Fruit fly (Drosophila melanogaster) whole organism, embryonic: ENCODE results near the gene Papss.
A peak's percentile ranks its signal among the peaks of the same experiment; 100 is the strongest.

Experiments used
- Awh ChIP-seq: fragments of 200-800 bp; sonication (Bioruptor generic); IDR thresholded peaks from 2 replicates; pipeline ENCODE4, ENCODE4 v1.3.6; 2022; ENCODE audit warnings: missing biosample characterization, missing genetic modification characterization
- CG12391 ChIP-seq: fragments of 200-800 bp; sonication (Bioruptor generic); optimal IDR thresholded peaks from 3 replicates; lab custom pipeline; 2018; ENCODE audit warnings: missing biosample characterization, mild to moderate bottlenecking, missing genetic modification characterization, moderate library complexity
- CG14860 ChIP-seq: fragments of 200-800 bp; sonication (Bioruptor generic); IDR thresholded peaks from 3 replicates; pipeline ENCODE4 v1.3.6; 2022; ENCODE audit warnings: missing biosample characterization, missing genetic modification characterization; ENCODE audit not compliant: partially characterized antibody
- CG14965 ChIP-seq: fragments of 200-800 bp; sonication (Bioruptor generic); optimal IDR thresholded peaks from 2 replicates; lab custom pipeline; 2016; ENCODE audit warnings: missing biosample characterization, missing genetic modification characterization, borderline replicate concordance
- CG15479 ChIP-seq: fragments of 200-800 bp; sonication (Bioruptor generic); optimal IDR thresholded peaks from 3 replicates; lab custom pipeline; 2019; ENCODE audit warnings: missing biosample characterization, mild to moderate bottlenecking, missing genetic modification characterization, moderate library complexity
- CG15601 ChIP-seq: fragments of 200-800 bp; sonication (Bioruptor generic); optimal IDR thresholded peaks from 3 replicates; lab custom pipeline; 2019; ENCODE audit warnings: missing biosample characterization, mild to moderate bottlenecking, missing genetic modification characterization, moderate library complexity
- CG15696 ChIP-seq: fragments of 200-800 bp; sonication (Bioruptor generic); optimal IDR thresholded peaks from 2 replicates; lab custom pipeline; 2019; ENCODE audit warnings: missing biosample characterization, mild to moderate bottlenecking, missing genetic modification characterization, moderate library complexity
- CG1602 ChIP-seq: fragments of 200-800 bp; sonication (Bioruptor generic); optimal IDR thresholded peaks from 3 replicates; lab custom pipeline; 2016; ENCODE audit warnings: missing biosample characterization, missing genetic modification characterization
- CG16863 ChIP-seq: fragments of 200-800 bp; sonication (Bioruptor generic); optimal IDR thresholded peaks from 3 replicates; lab custom pipeline; 2016; ENCODE audit warnings: missing biosample characterization, missing genetic modification characterization
- CG17361 ChIP-seq: fragments of 200-800 bp; sonication (Bioruptor generic); IDR thresholded peaks from 3 replicates; pipeline ENCODE4 v1.3.6; 2022; ENCODE audit warnings: missing biosample characterization, missing genetic modification characterization
- CG17568 ChIP-seq: fragments of 200-800 bp; sonication (Bioruptor generic); optimal IDR thresholded peaks from 2 replicates; lab custom pipeline; 2018; ENCODE audit warnings: missing biosample characterization, mild to moderate bottlenecking, missing genetic modification characterization, moderate library complexity
- CG18262 ChIP-seq: fragments of 200-800 bp; optimal IDR thresholded peaks from 3 replicates; lab custom pipeline; 2019; ENCODE audit warnings: missing biosample characterization, mild to moderate bottlenecking, missing genetic modification characterization, moderate library complexity
- CG2202 ChIP-seq: fragments of 200-800 bp; sonication (Bioruptor generic); optimal IDR thresholded peaks from 2 replicates; lab custom pipeline; 2018; ENCODE audit warnings: missing biosample characterization, mild to moderate bottlenecking, missing genetic modification characterization
- CG2875 ChIP-seq: fragments of 200-800 bp; sonication (Bioruptor generic); optimal IDR thresholded peaks from 2 replicates; lab custom pipeline; 2017; ENCODE audit warnings: missing biosample characterization, mild to moderate bottlenecking, missing genetic modification characterization, missing genetic modification reagents
- CG7357 ChIP-seq: fragments of 200-800 bp; sonication (Bioruptor generic); IDR thresholded peaks from 3 replicates; pipeline ENCODE4 v1.3.6; 2022; ENCODE audit warnings: missing biosample characterization, missing genetic modification characterization
- CG7556 ChIP-seq: fragments of 200-800 bp; sonication (Bioruptor generic); optimal IDR thresholded peaks from 2 replicates; lab custom pipeline; 2017; ENCODE audit warnings: missing biosample characterization, mild to moderate bottlenecking, missing genetic modification characterization
- CG8765 ChIP-seq: fragments of 200-800 bp; sonication (Bioruptor generic); IDR thresholded peaks from 2 replicates; pipeline ENCODE4 v1.3.6; 2022; ENCODE audit warnings: missing biosample characterization, missing genetic modification characterization
- CG8944 ChIP-seq: fragments of 200-800 bp; sonication (Bioruptor generic); optimal IDR thresholded peaks from 3 replicates; lab custom pipeline; 2016; ENCODE audit warnings: missing biosample characterization, missing genetic modification characterization
- CG9797 ChIP-seq: fragments of 200-800 bp; sonication (Bioruptor generic); optimal IDR thresholded peaks from 3 replicates; lab custom pipeline; 2018; ENCODE audit warnings: missing biosample characterization, mild to moderate bottlenecking, missing genetic modification characterization
- ERR ChIP-seq: fragments of 200-800 bp; sonication (Bioruptor generic); optimal IDR thresholded peaks from 2 replicates; lab custom pipeline; 2016; ENCODE audit warnings: missing biosample characterization, missing genetic modification characterization
- Eip74EF ChIP-seq, 2 experiments: fragments of 200-800 bp in 1 of 2; fragments of >200 bp in 1 of 2; sonication (Bioruptor generic) in 1 of 2; optimal IDR thresholded peaks; 2 replicates each; lab custom pipeline; 2017 to 2019; ENCODE audit warnings: missing biosample characterization in 2 of 2, missing genetic modification characterization in 2 of 2, mild to moderate bottlenecking in 1 of 2, moderate library complexity in 1 of 2
- Elba2 ChIP-seq: fragments of 200-800 bp; sonication (Bioruptor generic); optimal IDR thresholded peaks from 3 replicates; lab custom pipeline; 2016; ENCODE audit warnings: missing biosample characterization, missing genetic modification characterization
- Fer2 ChIP-seq: fragments of 200-800 bp; sonication (Bioruptor generic); optimal IDR thresholded peaks from 2 replicates; lab custom pipeline; 2018; ENCODE audit warnings: missing biosample characterization, mild to moderate bottlenecking, missing genetic modification characterization, moderate library complexity
- H2.0 ChIP-seq: fragments of 200-800 bp; sonication (Bioruptor generic); IDR thresholded peaks from 2 replicates; pipeline ENCODE4 v1.3.6; 2022; ENCODE audit warnings: missing biosample characterization, missing genetic modification characterization
- HLH3B ChIP-seq: fragments of 200-800 bp; sonication (Bioruptor generic); IDR thresholded peaks from 2 replicates; pipeline ENCODE4 v1.3.6; 2022; ENCODE audit warnings: missing biosample characterization, missing genetic modification characterization
- HmgD ChIP-seq: fragments of 200-800 bp; sonication (Bioruptor generic); optimal IDR thresholded peaks from 3 replicates; lab custom pipeline; 2016; ENCODE audit warnings: missing biosample characterization, missing genetic modification characterization
- Hmx ChIP-seq: fragments of 200-800 bp; sonication (Bioruptor generic); optimal IDR thresholded peaks from 2 replicates; lab custom pipeline; 2016; ENCODE audit warnings: missing biosample characterization, missing genetic modification characterization
- Lim3 ChIP-seq: fragments of 200-800 bp; sonication (Bioruptor generic); IDR thresholded peaks from 2 replicates; pipeline ENCODE4 v1.3.6; 2022; ENCODE audit warnings: missing biosample characterization, missing genetic modification characterization
- Meics ChIP-seq: fragments of 200-800 bp; sonication (Bioruptor generic); optimal IDR thresholded peaks from 2 replicates; lab custom pipeline; 2017; ENCODE audit warnings: missing biosample characterization, mild to moderate bottlenecking, missing genetic modification characterization
- Poxn ChIP-seq: fragments of 200-800 bp; sonication (Bioruptor generic); IDR thresholded peaks from 2 replicates; pipeline ENCODE4 v1.3.6; 2022; ENCODE audit warnings: missing biosample characterization, missing genetic modification characterization
- Rx ChIP-seq: fragments of 200-800 bp; sonication (Bioruptor generic); IDR thresholded peaks from 2 replicates; pipeline ENCODE4 v1.3.6; 2022; ENCODE audit warnings: missing biosample characterization, missing genetic modification characterization
- ab ChIP-seq: fragments of 200-800 bp; sonication (Bioruptor generic); optimal IDR thresholded peaks from 2 replicates; lab custom pipeline; 2016; ENCODE audit warnings: missing biosample characterization, missing genetic modification characterization
- abd-A ChIP-seq: fragments of 200-800 bp; sonication (Bioruptor generic); optimal IDR thresholded peaks from 3 replicates; lab custom pipeline; 2019; ENCODE audit warnings: missing biosample characterization, mild to moderate bottlenecking, missing genetic modification characterization, moderate library complexity
- aop ChIP-seq: fragments of 200-800 bp; sonication (Bioruptor generic); IDR thresholded peaks from 2 replicates; pipeline ENCODE4 v1.3.6; 2022; ENCODE audit warnings: missing biosample characterization, missing genetic modification characterization
- bcd ChIP-seq: fragments of 200-800 bp; sonication (Bioruptor generic); optimal IDR thresholded peaks from 2 replicates; lab custom pipeline; 2017; ENCODE audit warnings: missing biosample characterization, mild to moderate bottlenecking, missing genetic modification characterization
- chif ChIP-seq, 2 experiments: fragments of 200-800 bp; sonication (Bioruptor generic); optimal IDR thresholded peaks; 3 replicates each; lab custom pipeline; 2016; ENCODE audit warnings: missing biosample characterization in 2 of 2, missing genetic modification characterization in 2 of 2
- croc ChIP-seq: fragments of 200-800 bp; sonication (Bioruptor generic); conservative IDR thresholded peaks from 3 replicates; pipeline ENCODE4 v1.3.6; 2022; ENCODE audit warnings: missing biosample characterization, missing genetic modification characterization
- crol ChIP-seq: fragments of 200-800 bp; sonication (Bioruptor generic); IDR thresholded peaks from 2 replicates; pipeline ENCODE4 v1.3.6; 2022; ENCODE audit warnings: missing biosample characterization, missing genetic modification characterization
- dmrt99B ChIP-seq: fragments of 200-800 bp; sonication (Bioruptor generic); optimal IDR thresholded peaks from 2 replicates; lab custom pipeline; 2018; ENCODE audit warnings: missing biosample characterization, mild to moderate bottlenecking, missing genetic modification characterization, moderate library complexity
- fd3F ChIP-seq: fragments of 200-800 bp; sonication (Bioruptor generic); optimal IDR thresholded peaks from 2 replicates; lab custom pipeline; 2018; ENCODE audit warnings: missing biosample characterization, mild to moderate bottlenecking, missing genetic modification characterization, moderate library complexity
- h ChIP-seq: fragments of >200 bp; optimal IDR thresholded peaks from 2 replicates; lab custom pipeline; 2017
- lmd ChIP-seq: fragments of 200-800 bp; sonication (Bioruptor generic); IDR thresholded peaks from 2 replicates; pipeline ENCODE4 v1.3.6; 2022; ENCODE audit warnings: missing biosample characterization, missing genetic modification characterization
- org-1 ChIP-seq: fragments of 200-800 bp; sonication (Bioruptor generic); optimal IDR thresholded peaks from 2 replicates; lab custom pipeline; 2017; ENCODE audit warnings: missing biosample characterization, missing genetic modification characterization
- pum ChIP-seq: fragments of 200-800 bp; sonication (Bioruptor generic); optimal IDR thresholded peaks from 2 replicates; lab custom pipeline; 2016; ENCODE audit warnings: missing biosample characterization, missing genetic modification characterization
- schlank ChIP-seq: fragments of 200-800 bp; sonication (Bioruptor generic); optimal IDR thresholded peaks from 2 replicates; lab custom pipeline; 2018; ENCODE audit warnings: missing biosample characterization, mild to moderate bottlenecking, missing genetic modification characterization
- seq ChIP-seq: fragments of 200-800 bp; sonication (Bioruptor generic); IDR thresholded peaks from 2 replicates; pipeline ENCODE4 v1.3.6; 2022; ENCODE audit warnings: missing biosample characterization, missing genetic modification characterization
- sima ChIP-seq: fragments of 200-800 bp; sonication (Bioruptor generic); optimal IDR thresholded peaks from 2 replicates; lab custom pipeline; 2016; ENCODE audit warnings: missing biosample characterization, missing genetic modification characterization
- sob ChIP-seq: fragments of 200-800 bp; sonication (Bioruptor generic); IDR thresholded peaks from 2 replicates; pipeline ENCODE4 v1.3.6; 2022; ENCODE audit warnings: missing biosample characterization, missing genetic modification characterization
- tio ChIP-seq: fragments of 200-800 bp; sonication (Bioruptor generic); optimal IDR thresholded peaks from 2 replicates; lab custom pipeline; 2017; ENCODE audit warnings: missing biosample characterization, missing genetic modification characterization, inconsistent platforms

Papss gene

DNA sequence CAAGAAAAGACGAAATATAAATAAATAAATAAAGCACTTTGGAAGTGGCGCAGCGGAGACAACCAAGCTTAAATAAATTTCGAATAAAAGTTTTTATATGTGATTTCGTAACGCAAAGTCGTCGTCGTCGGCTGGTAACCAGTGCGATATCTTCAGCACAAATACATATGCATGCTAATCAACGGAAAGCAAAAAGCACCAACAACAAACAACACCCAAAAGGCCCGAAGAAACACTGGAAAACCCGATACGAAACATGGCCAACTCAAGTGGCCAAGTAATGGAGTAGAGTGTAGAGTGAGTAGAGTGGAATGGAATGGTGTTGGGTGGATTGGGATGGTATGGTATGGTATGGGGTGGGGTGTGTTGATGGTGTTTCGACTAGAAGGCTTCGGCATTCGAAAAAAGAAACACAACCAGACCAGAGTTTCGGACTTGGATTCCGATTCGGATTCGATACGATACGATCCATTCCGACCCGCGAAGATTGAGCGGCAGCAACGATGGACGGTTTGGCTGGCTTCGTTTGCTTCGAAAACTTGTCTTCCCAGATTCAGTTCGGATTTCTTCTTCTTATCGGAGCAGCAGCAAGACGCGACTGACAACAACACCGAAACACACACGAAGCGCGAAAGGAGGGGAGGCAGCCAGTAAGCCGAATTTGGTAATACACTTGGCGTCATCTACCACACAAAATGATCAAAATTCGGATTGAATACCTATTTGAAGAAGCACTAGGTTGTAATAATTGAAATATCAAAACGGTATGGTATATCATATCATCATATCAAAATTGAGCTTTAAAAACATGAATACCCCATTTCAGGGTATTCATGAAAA lies 57.7 kb downstream of the Papss start:
- TF ChIP-seq CG2875 (GFP tag; lab: Kevin White, UChicago): peak; percentile 89
- peak; percentile 53 for TF ChIP-seq CG15696
- TF ChIP-seq abd-A: peak; percentile 78
- TF ChIP-seq tio: peak; percentile 90
- peak; percentile 92 for TF ChIP-seq sima (GFP tag; lab: Kevin White, UChicago)
- TF ChIP-seq CG14860 (GFP tag; lab: Robert Waterston, UW): no peak
- peak; percentile 92 for TF ChIP-seq ab (GFP tag; lab: Kevin White, UChicago)
- TF ChIP-seq pum (GFP tag; lab: Kevin White, UChicago): peak; percentile 87
- peak; percentile 96 for TF ChIP-seq seq (GFP tag; lab: Robert Waterston, UW)
- peak; percentile 86 for TF ChIP-seq croc
- peak; percentile 56 for TF ChIP-seq crol (GFP tag; lab: Robert Waterston, UW)
- TF ChIP-seq CG15479: no peak
- no peak for TF ChIP-seq h
- TF ChIP-seq fd3F: peak; percentile 95
- TF ChIP-seq Fer2 (tag; lab: Kevin White, UChicago): peak; percentile 69
- TF ChIP-seq HLH3B (GFP tag; lab: Robert Waterston, UW): peak; percentile 96
- TF ChIP-seq CG1602 (GFP tag; lab: Kevin White, UChicago): peak; percentile 91
- TF ChIP-seq chif (GFP tag; optimal IDR thresholded peaks at IDR 0.05; lab: Kevin White, UChicago): peak; percentile 93 to 94
- peak; percentile 93 for TF ChIP-seq ERR
- TF ChIP-seq CG8944 (GFP tag; lab: Kevin White, UChicago): peak; percentile 94
- peak; percentile 97 for TF ChIP-seq lmd (GFP tag; lab: Robert Waterston, UW)
- TF ChIP-seq Elba2 (GFP tag; lab: Kevin White, UChicago): peak; percentile 13
- peak; percentile 92; the same call in 1 of the 2 replicates for TF ChIP-seq Lim3 (GFP tag; lab: Robert Waterston, UW)
- TF ChIP-seq CG17361 (GFP tag; lab: Robert Waterston, UW): peak; percentile 72
- TF ChIP-seq CG9797 (GFP tag; lab: Kevin White, UChicago): peak; percentile 15
- TF ChIP-seq CG8765 (GFP tag; lab: Robert Waterston, UW): no peak
- peak; percentile 94 for TF ChIP-seq Rx (GFP tag; lab: Robert Waterston, UW)
- TF ChIP-seq schlank (tag; lab: Kevin White, UChicago): peak; percentile 91
- peak; percentile 85 for TF ChIP-seq CG17568 (GFP tag; lab: Kevin White, UChicago)
- peak; percentile 94 for TF ChIP-seq H2.0 (GFP tag; lab: Robert Waterston, UW)
- TF ChIP-seq CG16863 (GFP tag; lab: Kevin White, UChicago): peak; percentile 96
- TF ChIP-seq HmgD (GFP tag; lab: Kevin White, UChicago): peak; percentile 77
- peak; percentile 91 for TF ChIP-seq CG15601 (tag; lab: Kevin White, UChicago)
- TF ChIP-seq Poxn (GFP tag; lab: Robert Waterston, UW): peak; percentile 87
- peak in 1 of 2 experiments; percentile 90 for TF ChIP-seq Eip74EF (GFP tag; optimal IDR thresholded peaks at IDR 0.05; lab: Kevin White, UChicago)
- peak; percentile 95 for TF ChIP-seq bcd (GFP tag; lab: Kevin White, UChicago)
- peak; percentile 95 for TF ChIP-seq sob (GFP tag; lab: Robert Waterston, UW)
- TF ChIP-seq CG7556 (GFP tag; lab: Kevin White, UChicago): peak; percentile 93
- peak; percentile 93 for TF ChIP-seq Awh (GFP tag; lab: Robert Waterston, UW)
- TF ChIP-seq CG14965 (GFP tag; lab: Kevin White, UChicago): peak; percentile 77
- TF ChIP-seq dmrt99B: peak; percentile 96
- peak; percentile 92 for TF ChIP-seq Meics
- peak; percentile 93 for TF ChIP-seq CG12391 (tag; lab: Kevin White, UChicago)
- peak; percentile 78 for TF ChIP-seq CG2202 (tag; lab: Kevin White, UChicago)
- peak; percentile 89 for TF ChIP-seq CG7357 (GFP tag; lab: Robert Waterston, UW)
- TF ChIP-seq Hmx (GFP tag; lab: Kevin White, UChicago): no peak
- TF ChIP-seq org-1: peak; percentile 94
- peak; percentile 70 for TF ChIP-seq aop (GFP tag; lab: Robert Waterston, UW)
- peak; percentile 87 for TF ChIP-seq CG18262
